Worm (Caenorhabditis elegans): ENCODE results near the gene K09F6.9.

ce11 chrII:2300861-2301260 is 18.4 kb upstream of the K09F6.9 start, which contains the start of gene B0281.5:
- TF ChIP-seq cog-1 (tag; optimal IDR thresholded peaks at IDR 0.05) = no peak
- TF ChIP-seq flt-1 (GFP tag; IDR thresholded peaks at IDR 0.05) = no peak
- no peak for TF ChIP-seq med-1 (GFP tag; optimal IDR thresholded peaks at IDR 0.05; ENCODE audit: insufficient read depth)
- TF ChIP-seq klf-2 (GFP tag; conservative IDR thresholded peaks at IDR 0.05) = no peak
- no peak for TF ChIP-seq ref-1 (GFP tag; conservative IDR thresholded peaks at IDR 0.05)
- TF ChIP-seq tab-1 (GFP tag; IDR thresholded peaks at IDR 0.05) = no peak
- no peak for TF ChIP-seq ztf-23 (GFP tag; IDR thresholded peaks at IDR 0.05)
- TF ChIP-seq ztf-29 (GFP tag; IDR thresholded peaks at IDR 0.05) = no peak
- TF ChIP-seq T22C8.4 (GFP tag; IDR thresholded peaks at IDR 0.05) = no peak

All from whole organism, midembryonic.